Worm (Caenorhabditis elegans) whole organism, midembryonic: ENCODE measurements around the gene psme-3.

ENCODE experiments used
- T22C8.4 ChIP-seq: fragments of 200-800 bp; sonication (Bioruptor generic); IDR thresholded peaks from 2 replicates; pipeline ENCODE4 v1.3.6; 2022; ENCODE audit warnings: missing genetic modification characterization, missing compliant biosample characterization
- cog-1 ChIP-seq: sonication (generic microtip); optimal IDR thresholded peaks from 2 replicates; lab custom pipeline; 2016; ENCODE audit warnings: missing genetic modification characterization, missing compliant biosample characterization
- flt-1 ChIP-seq: fragments of 200-800 bp; sonication (Bioruptor generic); IDR thresholded peaks from 2 replicates; pipeline ENCODE4 v1.3.6; 2022; ENCODE audit warnings: missing genetic modification characterization, missing compliant biosample characterization
- klf-2 ChIP-seq: fragments of 200-800 bp; sonication (Bioruptor generic); conservative IDR thresholded peaks from 2 replicates; pipeline ENCODE4 v1.3.6; 2022; ENCODE audit warnings: missing genetic modification reagents, missing genetic modification characterization, missing compliant biosample characterization
- med-1 ChIP-seq: sonication (generic microtip); optimal IDR thresholded peaks from 2 replicates; lab custom pipeline; 2017; ENCODE audit warnings: missing genetic modification characterization, mild to moderate bottlenecking, missing compliant biosample characterization, antibody characterized with exemption, missing genetic modification reagents; ENCODE audit not compliant: insufficient read depth
- ref-1 ChIP-seq: fragments of 200-800 bp; sonication (Bioruptor generic); conservative IDR thresholded peaks from 2 replicates; pipeline ENCODE4 v1.3.6; 2022; ENCODE audit warnings: missing genetic modification reagents, missing genetic modification characterization, missing compliant biosample characterization

ce11 chrIII:11554701-11555111 is 13.2 kb upstream of the psme-3 start:
- TF ChIP-seq klf-2 (GFP tag; lab: Robert Waterston, UW) (no peak), flt-1 (GFP tag; lab: Robert Waterston, UW) (no peak), cog-1 (tag; lab: Kevin White, UChicago) (no peak), ref-1 (no peak), T22C8.4 (GFP tag; lab: Robert Waterston, UW) (no peak), med-1 (GFP tag; lab: Kevin White, UChicago) (no peak)
